Worm (Caenorhabditis elegans) whole organism, L1 larva: ENCODE data around the gene fbxb-15.

Experiments
- C04F5.9 ChIP-seq: sonication (generic microtip); optimal IDR thresholded peaks from 2 replicates; lab custom pipeline; 2016; ENCODE audit warnings: missing genetic modification characterization, missing compliant biosample characterization
- C16A3.4 ChIP-seq: fragments of 150-350 bp; optimal IDR thresholded peaks from 2 replicates; lab custom pipeline; 2014; ENCODE audit warnings: missing biosample characterization, missing genetic modification characterization
- C34B4.2 ChIP-seq: sonication (generic microtip); optimal IDR thresholded peaks from 2 replicates; lab custom pipeline; 2017; ENCODE audit warnings: mild to moderate bottlenecking, missing genetic modification characterization, missing compliant biosample characterization
- aha-1 ChIP-seq: fragments of 150-350 bp; optimal IDR thresholded peaks from 2 replicates; lab custom pipeline; 2014; ENCODE audit warnings: missing biosample characterization, missing genetic modification characterization
- alr-1 ChIP-seq: fragments of 200-800 bp; sonication (Bioruptor generic); optimal IDR thresholded peaks from 2 replicates; lab custom pipeline; 2018; ENCODE audit warnings: borderline replicate concordance, mild to moderate bottlenecking, missing genetic modification characterization, missing compliant biosample characterization
- aly-2 ChIP-seq: fragments of 150-350 bp; optimal IDR thresholded peaks from 2 replicates; lab custom pipeline; 2014; ENCODE audit warnings: missing biosample characterization, missing genetic modification characterization
- blmp-1 ChIP-seq: fragments of 150-350 bp; optimal IDR thresholded peaks from 2 replicates; lab custom pipeline; 2014; ENCODE audit warnings: missing biosample characterization, missing genetic modification characterization
- ceh-88 ChIP-seq: fragments of 200-800 bp; sonication (Bioruptor generic); IDR thresholded peaks from 2 replicates; pipeline ENCODE4 v1.3.6; 2022; ENCODE audit warnings: missing genetic modification characterization, missing compliant biosample characterization
- ces-1 ChIP-seq: fragments of 150-350 bp; optimal IDR thresholded peaks from 2 replicates; lab custom pipeline; 2014; ENCODE audit warnings: missing biosample characterization, missing genetic modification reagents, missing genetic modification characterization
- dsc-1 ChIP-seq: sonication (generic microtip); optimal IDR thresholded peaks from 2 replicates; lab custom pipeline; 2016; ENCODE audit warnings: mild to moderate bottlenecking, missing genetic modification characterization, missing compliant biosample characterization
- egl-13 ChIP-seq: sonication (generic microtip); optimal IDR thresholded peaks from 2 replicates; lab custom pipeline; 2016; ENCODE audit warnings: missing genotype, missing genetic modification reagents, missing genetic modification characterization, missing compliant biosample characterization
- egl-27 ChIP-seq, 2 experiments: fragments of 150-350 bp in 1 of 2; sonication (generic microtip); optimal IDR thresholded peaks; 3 replicates each; lab custom pipeline; 2017 to 2018; ENCODE audit warnings: missing biosample characterization in 2 of 2, missing genetic modification characterization in 2 of 2, missing genetic modification reagents in 2 of 2
- fkh-10 ChIP-seq: sonication (generic microtip); optimal IDR thresholded peaks from 2 replicates; lab custom pipeline; 2017; ENCODE audit warnings: missing biosample characterization, missing genetic modification reagents, missing genetic modification characterization
- fkh-4 ChIP-seq: sonication (generic microtip); optimal IDR thresholded peaks from 2 replicates; lab custom pipeline; 2016; ENCODE audit warnings: missing compliant biosample characterization, missing genetic modification characterization, borderline replicate concordance
- fkh-8 ChIP-seq: sonication (generic microtip); optimal IDR thresholded peaks from 2 replicates; lab custom pipeline; 2016; ENCODE audit warnings: mild to moderate bottlenecking, missing genetic modification characterization, missing compliant biosample characterization
- fos-1 ChIP-seq: fragments of 150-350 bp; optimal IDR thresholded peaks from 2 replicates; lab custom pipeline; 2014; ENCODE audit warnings: missing biosample characterization, missing genetic modification characterization
- hlh-4 ChIP-seq: sonication (generic microtip); optimal IDR thresholded peaks from 2 replicates; lab custom pipeline; 2016; ENCODE audit warnings: mild to moderate bottlenecking, missing genetic modification characterization, missing compliant biosample characterization
- irx-1 ChIP-seq: sonication (generic microtip); optimal IDR thresholded peaks from 2 replicates; lab custom pipeline; 2016; ENCODE audit warnings: missing genetic modification characterization, missing compliant biosample characterization
- isw-1 ChIP-seq: fragments of 200-800 bp; sonication (Bioruptor generic); IDR thresholded peaks from 2 replicates; pipeline ENCODE4 v1.3.6; 2022; ENCODE audit warnings: missing genetic modification characterization, missing compliant biosample characterization
- lin-13 ChIP-seq: fragments of 150-350 bp; optimal IDR thresholded peaks from 2 replicates; lab custom pipeline; 2014; ENCODE audit warnings: missing biosample characterization, missing genetic modification reagents, missing genetic modification characterization
- lin-14 ChIP-seq: fragments of 200-800 bp; sonication (Bioruptor generic); optimal IDR thresholded peaks from 2 replicates; lab custom pipeline; 2018; ENCODE audit warnings: mild to moderate bottlenecking, missing genetic modification characterization, moderate library complexity, missing compliant biosample characterization
- lin-15B ChIP-seq: fragments of 150-350 bp; sonication (generic microtip); optimal IDR thresholded peaks from 3 replicates; lab custom pipeline; 2014; ENCODE audit warnings: missing biosample characterization, missing genetic modification characterization
- lin-39 ChIP-seq: fragments of 150-350 bp; optimal IDR thresholded peaks from 2 replicates; lab custom pipeline; 2014; ENCODE audit warnings: missing biosample characterization, missing genetic modification reagents, missing genetic modification characterization
- lsy-2 ChIP-seq, 2 experiments: fragments of 150-350 bp; optimal IDR thresholded peaks; 2 replicates each; lab custom pipeline; 2014; ENCODE audit warnings: missing biosample characterization in 2 of 2, missing genetic modification characterization in 2 of 2
- mab-9 ChIP-seq: fragments of 200-800 bp; sonication (Bioruptor generic); IDR thresholded peaks from 2 replicates; pipeline ENCODE4 v1.3.6; 2022; ENCODE audit warnings: missing genetic modification reagents, missing genetic modification characterization, missing compliant biosample characterization
- mdl-1 ChIP-seq, 2 experiments: fragments of 150-350 bp; optimal IDR thresholded peaks; 2 replicates each; lab custom pipeline; 2014 to 2017; ENCODE audit warnings: missing biosample characterization in 2 of 2, missing genetic modification characterization in 2 of 2, inconsistent platforms in 1 of 2
- mep-1 ChIP-seq: fragments of 150-350 bp; optimal IDR thresholded peaks from 2 replicates; lab custom pipeline; 2014; ENCODE audit warnings: missing biosample characterization, missing genetic modification characterization
- nhr-12 ChIP-seq: sonication (generic microtip); optimal IDR thresholded peaks from 2 replicates; lab custom pipeline; 2017; ENCODE audit warnings: missing biosample characterization, missing genetic modification characterization
- nhr-20 ChIP-seq: sonication (generic microtip); optimal IDR thresholded peaks from 2 replicates; lab custom pipeline; 2016; ENCODE audit warnings: mild to moderate bottlenecking, missing genetic modification characterization, missing compliant biosample characterization
- nhr-47 ChIP-seq: sonication (generic microtip); optimal IDR thresholded peaks from 2 replicates; lab custom pipeline; 2016; ENCODE audit warnings: mild to moderate bottlenecking, missing genetic modification characterization, moderate library complexity, missing compliant biosample characterization
- nhr-77 ChIP-seq: fragments of 150-350 bp; optimal IDR thresholded peaks from 2 replicates; lab custom pipeline; 2014; ENCODE audit warnings: missing biosample characterization, missing genetic modification characterization
- nhr-84 ChIP-seq: sonication (generic microtip); optimal IDR thresholded peaks from 2 replicates; lab custom pipeline; 2017; ENCODE audit warnings: missing biosample characterization, missing genetic modification characterization
- pqm-1 ChIP-seq: sonication (generic microtip); optimal IDR thresholded peaks from 3 replicates; lab custom pipeline; 2017; ENCODE audit warnings: missing biosample characterization, missing genetic modification characterization
- rnt-1 ChIP-seq: sonication (generic microtip); optimal IDR thresholded peaks from 2 replicates; lab custom pipeline; 2016; ENCODE audit warnings: mild to moderate bottlenecking, missing genetic modification characterization, moderate library complexity, missing compliant biosample characterization
- skn-1 ChIP-seq: fragments of 150-350 bp; optimal IDR thresholded peaks from 2 replicates; lab custom pipeline; 2014; ENCODE audit warnings: missing biosample characterization, missing genetic modification characterization
- snpc-4 ChIP-seq: fragments of 150-350 bp; optimal IDR thresholded peaks from 2 replicates; lab custom pipeline; 2014; ENCODE audit warnings: missing biosample characterization, missing genetic modification characterization
- sox-4 ChIP-seq: sonication (generic microtip); optimal IDR thresholded peaks from 2 replicates; lab custom pipeline; 2016; ENCODE audit warnings: missing genetic modification characterization, missing compliant biosample characterization
- swsn-7 ChIP-seq: sonication (generic microtip); optimal IDR thresholded peaks from 2 replicates; lab custom pipeline; 2016; ENCODE audit warnings: missing genetic modification characterization, missing compliant biosample characterization
- tbx-2 ChIP-seq: sonication (generic microtip); optimal IDR thresholded peaks from 2 replicates; lab custom pipeline; 2016; ENCODE audit warnings: missing genetic modification characterization, missing compliant biosample characterization
- unc-62 ChIP-seq: fragments of 150-350 bp; optimal IDR thresholded peaks from 2 replicates; lab custom pipeline; 2014; ENCODE audit warnings: missing biosample characterization, missing genetic modification reagents, missing genetic modification characterization
- vab-15 ChIP-seq: sonication (generic microtip); optimal IDR thresholded peaks from 2 replicates; lab custom pipeline; 2017; ENCODE audit warnings: missing genotype, mild to moderate bottlenecking, missing genetic modification characterization, missing compliant biosample characterization
- xbp-1 ChIP-seq: sonication (generic microtip); optimal IDR thresholded peaks from 2 replicates; lab custom pipeline; 2016; ENCODE audit warnings: missing genetic modification characterization, missing compliant biosample characterization
- ztf-4 ChIP-seq: fragments of 150-350 bp; optimal IDR thresholded peaks from 2 replicates; lab custom pipeline; 2014; ENCODE audit warnings: missing biosample characterization, missing genetic modification characterization

fbxb-15 gene

DNA sequence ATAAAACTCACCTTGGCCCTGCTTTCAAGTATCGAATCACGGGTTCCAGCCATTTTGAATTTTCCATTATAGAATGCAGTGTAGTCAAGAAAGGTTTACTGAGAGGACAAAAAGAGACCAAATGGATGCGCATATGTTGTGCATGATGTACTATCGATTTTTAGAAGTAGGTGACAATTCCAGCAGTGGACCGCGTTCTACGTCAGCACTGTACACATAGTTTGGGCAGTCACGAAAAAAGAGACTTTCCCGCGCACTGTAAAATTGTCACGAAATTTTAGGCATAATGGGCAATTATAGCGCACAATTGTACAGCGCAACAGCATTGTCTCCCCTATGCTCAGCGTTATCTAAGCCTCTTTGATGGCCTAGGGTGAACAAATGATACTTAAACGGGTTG, 37.7 kb upstream of the fbxb-15 start, which contains the start of gene fbxc-22:
TSS of gene fbxc-22 (minus strand) at position 101 of the 400 bp plus-strand sequence.
- no peak for TF ChIP-seq rnt-1 (tag; lab: Kevin White, UChicago)
- TF ChIP-seq irx-1 (tag; lab: Kevin White, UChicago): no peak
- TF ChIP-seq skn-1 (tag; lab: Kevin White, UChicago): no peak
- TF ChIP-seq pqm-1 (tag; lab: Kevin White, UChicago): no peak
- TF ChIP-seq fkh-8 (tag; lab: Kevin White, UChicago): no peak
- no peak for TF ChIP-seq nhr-77 (tag; lab: Kevin White, UChicago)
- no peak for TF ChIP-seq nhr-47 (tag; lab: Kevin White, UChicago)
- TF ChIP-seq C04F5.9 (tag; lab: Kevin White, UChicago): no peak

DNA sequence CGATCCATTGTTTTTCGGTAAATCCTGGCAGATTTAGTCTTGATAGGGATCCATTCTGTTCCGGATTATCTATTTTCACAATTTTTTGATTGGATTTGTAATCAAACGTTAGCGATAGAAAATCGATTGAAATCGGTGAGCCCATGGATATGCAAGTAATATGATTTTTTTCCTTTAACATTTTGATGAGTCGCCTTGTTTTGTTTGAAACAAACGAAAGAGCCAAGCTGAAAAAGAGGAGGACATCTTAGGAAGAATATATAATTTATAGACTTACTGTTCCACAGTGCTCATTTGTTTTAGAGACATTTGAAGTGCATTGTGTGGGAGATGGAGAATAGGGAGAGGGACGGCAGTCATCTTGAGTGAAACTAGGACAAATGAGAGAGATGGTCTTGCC, 35.5 kb upstream of the fbxb-15 start, which contains the start of the genes fbxb-18 and fbxb-19:
TSS of gene fbxb-18 (minus strand) at position 101 of the 400 bp plus-strand sequence.
TSS of gene fbxb-19 (minus strand) at position 369 of the 400 bp plus-strand sequence.
- no peak for TF ChIP-seq mab-9 (GFP tag; lab: Robert Waterston, UW)
- no peak for TF ChIP-seq lsy-2 (tag; optimal IDR thresholded peaks at IDR 0.05; lab: Kevin White, UChicago)
- no peak for TF ChIP-seq fos-1 (tag; lab: Kevin White, UChicago)
- TF ChIP-seq irx-1 (tag; lab: Kevin White, UChicago): no peak
- TF ChIP-seq egl-27 (tag; optimal IDR thresholded peaks at IDR 0.05; lab: Kevin White, UChicago): no peak
- TF ChIP-seq mep-1 (tag; lab: Kevin White, UChicago): no peak
- no peak for TF ChIP-seq C34B4.2
- TF ChIP-seq lin-15B: no peak
- no peak for TF ChIP-seq mdl-1 (tag; optimal IDR thresholded peaks at IDR 0.05; lab: Kevin White, UChicago)
- TF ChIP-seq lin-39 (tag; lab: Kevin White, UChicago): no peak
- no peak for TF ChIP-seq nhr-12 (tag; lab: Kevin White, UChicago)

DNA sequence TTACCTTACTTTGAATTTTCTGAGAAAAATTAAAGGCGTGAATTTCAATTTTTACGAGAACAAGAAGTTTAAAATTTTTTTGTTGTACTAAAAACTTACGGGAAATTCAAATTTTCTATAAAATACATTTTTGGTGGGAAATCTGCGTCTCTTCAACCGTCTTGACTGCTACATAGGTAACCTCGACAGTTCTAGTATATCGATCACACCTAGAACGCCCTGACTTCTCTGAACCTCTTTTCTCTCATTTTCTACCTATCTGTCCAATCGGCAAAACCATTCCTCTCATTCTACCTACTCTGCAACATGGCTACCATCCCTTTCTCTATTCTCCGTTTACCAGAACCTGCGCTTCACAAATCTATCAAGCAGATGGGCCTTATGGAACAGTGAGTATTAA, 30.4 kb upstream of the fbxb-15 start, which contains the start of gene fbxb-25:
TSS of gene fbxb-25 (plus strand) at position 301 of the 400 bp plus-strand sequence.
- TF ChIP-seq ces-1 (GFP tag; lab: Kevin White, UChicago): no peak
- TF ChIP-seq swsn-7 (tag; lab: Kevin White, UChicago): no peak
- no peak for TF ChIP-seq fkh-4 (tag; lab: Kevin White, UChicago)
- TF ChIP-seq tbx-2: no peak
- no peak for TF ChIP-seq blmp-1 (tag; lab: Kevin White, UChicago)
- TF ChIP-seq aly-2 (tag; lab: Kevin White, UChicago): no peak
- TF ChIP-seq rnt-1 (tag; lab: Kevin White, UChicago): no peak
- no peak for TF ChIP-seq ztf-4 (tag; lab: Kevin White, UChicago)
- TF ChIP-seq fos-1 (tag; lab: Kevin White, UChicago): no peak
- no peak for TF ChIP-seq ceh-88 (GFP tag; lab: Robert Waterston, UW)
- TF ChIP-seq lin-39 (tag; lab: Kevin White, UChicago): no peak
- no peak for TF ChIP-seq vab-15 (tag; lab: Kevin White, UChicago)
- no peak for TF ChIP-seq hlh-4 (tag; lab: Kevin White, UChicago)
- no peak for TF ChIP-seq C16A3.4
- TF ChIP-seq nhr-20: no peak
- TF ChIP-seq lin-13: no peak
- TF ChIP-seq lin-14 (GFP tag; lab: Kevin White, UChicago): no peak
- no peak for TF ChIP-seq egl-13 (tag; lab: Kevin White, UChicago)
- TF ChIP-seq alr-1 (tag; lab: Kevin White, UChicago): no peak
- no peak for TF ChIP-seq mep-1 (tag; lab: Kevin White, UChicago)

DNA sequence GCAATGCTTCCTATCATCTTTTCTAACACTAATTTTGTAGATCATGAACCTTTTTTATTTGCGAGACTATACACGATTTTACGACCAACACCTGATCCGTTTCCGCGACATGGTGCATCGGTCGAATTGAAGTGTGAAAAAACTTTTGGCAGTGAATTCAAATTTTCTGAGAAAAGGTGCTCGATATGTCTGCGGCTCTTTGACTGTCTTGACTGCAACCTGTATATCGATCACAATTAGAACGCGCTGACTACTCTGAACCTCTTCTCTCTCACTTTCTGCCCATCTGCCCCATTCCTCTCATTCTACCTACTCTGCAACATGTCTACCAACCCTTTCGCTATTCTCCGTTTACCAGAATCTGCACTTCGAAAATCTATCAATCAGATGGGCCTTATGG, 28.9 kb upstream of the fbxb-15 start, which contains the start of gene fbxb-26:
TSS of gene fbxb-26 (plus strand) at position 301 of the 400 bp plus-strand sequence.
- TF ChIP-seq sox-4 (tag; lab: Kevin White, UChicago): no peak
- TF ChIP-seq xbp-1 (tag; lab: Kevin White, UChicago): no peak
- no peak for TF ChIP-seq C34B4.2
- TF ChIP-seq dsc-1: no peak
- TF ChIP-seq unc-62 (GFP tag; lab: Kevin White, UChicago): no peak
- no peak for TF ChIP-seq aha-1
- no peak for TF ChIP-seq snpc-4 (tag; lab: Kevin White, UChicago)
- TF ChIP-seq aly-2 (tag; lab: Kevin White, UChicago): no peak
- TF ChIP-seq fkh-10 (GFP tag; lab: Kevin White, UChicago): no peak
- no peak for TF ChIP-seq isw-1 (GFP tag; lab: Robert Waterston, UW)
- no peak for TF ChIP-seq nhr-84 (tag; lab: Kevin White, UChicago)
